Worm (Caenorhabditis elegans) whole organism, early embryonic: ENCODE measurements around the gene srh-184.

ENCODE experiments used
- ama-1 ChIP-seq: fragments of 150-350 bp; optimal IDR thresholded peaks from 2 replicates; lab custom pipeline; 2014
- ceh-13 ChIP-seq: fragments of 200-800 bp; sonication (Bioruptor generic); optimal IDR thresholded peaks from 2 replicates; lab custom pipeline; 2018; ENCODE audit warnings: mild to moderate bottlenecking, missing genetic modification characterization, missing compliant biosample characterization
- hmg-4 ChIP-seq: fragments of 200-800 bp; sonication (Bioruptor generic); optimal IDR thresholded peaks from 2 replicates; lab custom pipeline; 2018; ENCODE audit warnings: mild to moderate bottlenecking, missing genetic modification characterization, missing compliant biosample characterization
- scrt-1 ChIP-seq: fragments of 200-800 bp; sonication (Bioruptor generic); IDR thresholded peaks from 2 replicates; pipeline ENCODE4 v1.3.6; 2022; ENCODE audit warnings: missing genetic modification characterization, missing compliant biosample characterization
- tbx-37 ChIP-seq: fragments of 200-800 bp; sonication (Bioruptor generic); conservative IDR thresholded peaks from 2 replicates; pipeline ENCODE4 v1.3.6; 2022; ENCODE audit warnings: missing genetic modification reagents, missing genetic modification characterization, missing compliant biosample characterization

DNA sequence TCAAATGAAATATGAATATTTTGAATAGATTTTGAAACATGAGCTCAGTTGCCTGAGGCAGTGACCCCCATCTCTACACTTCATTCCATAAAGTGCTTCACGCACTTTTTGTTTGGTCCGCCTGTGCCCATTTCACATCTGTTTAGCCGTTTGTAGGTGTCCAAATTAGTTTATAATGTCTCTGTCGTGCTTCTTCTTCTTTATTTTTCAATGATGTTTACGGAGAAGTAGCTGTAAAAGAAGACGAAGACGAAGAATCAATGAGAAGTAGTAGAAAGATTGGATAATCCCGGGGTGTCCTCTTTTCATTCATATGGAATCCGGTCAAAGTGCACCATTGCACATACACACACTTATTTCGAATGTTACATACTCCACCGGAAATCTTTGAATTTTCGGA is 41.4 kb upstream of the srh-184 start:
- no peak for TF ChIP-seq ama-1
- TF ChIP-seq ceh-13 (GFP tag; lab: Kevin White, UChicago) = no peak
- TF ChIP-seq scrt-1 (GFP tag; lab: Robert Waterston, UW) = no peak
- no peak for TF ChIP-seq tbx-37 (GFP tag; lab: Robert Waterston, UW)
- TF ChIP-seq hmg-4 (GFP tag; lab: Kevin White, UChicago) = no peak
